Worm (Caenorhabditis elegans) whole organism, L3 larva: ENCODE data around the gene nhr-17.

ENCODE experiments used
- elt-1 ChIP-seq: fragments of 150-350 bp; optimal IDR thresholded peaks from 2 replicates; lab custom pipeline; 2014; ENCODE audit warnings: missing biosample characterization, missing genetic modification characterization
- lsy-12 ChIP-seq: sonication (generic microtip); optimal IDR thresholded peaks from 2 replicates; lab custom pipeline; 2016; ENCODE audit warnings: mild to moderate bottlenecking, missing genetic modification characterization, missing compliant biosample characterization
- nhr-77 ChIP-seq: fragments of 150-350 bp; optimal IDR thresholded peaks from 2 replicates; lab custom pipeline; 2014; ENCODE audit warnings: missing biosample characterization, missing genetic modification characterization
- unc-39 ChIP-seq: sonication (generic microtip); optimal IDR thresholded peaks from 4 replicates; lab custom pipeline; 2017; ENCODE audit warnings: missing biosample characterization, missing genetic modification characterization

ce11 chrX:12656420-12657033 is 11.1 kb downstream of the nhr-17 start:
- TF ChIP-seq unc-39, result no peak
- no peak for TF ChIP-seq nhr-77 (tag; lab: Kevin White, UChicago)
- no peak for TF ChIP-seq lsy-12 (tag; lab: Kevin White, UChicago)
- no peak for TF ChIP-seq elt-1 (tag; lab: Kevin White, UChicago)
